ENCODE assay signal across 2 fruit fly cellular contexts in the genomic region with DNA sequence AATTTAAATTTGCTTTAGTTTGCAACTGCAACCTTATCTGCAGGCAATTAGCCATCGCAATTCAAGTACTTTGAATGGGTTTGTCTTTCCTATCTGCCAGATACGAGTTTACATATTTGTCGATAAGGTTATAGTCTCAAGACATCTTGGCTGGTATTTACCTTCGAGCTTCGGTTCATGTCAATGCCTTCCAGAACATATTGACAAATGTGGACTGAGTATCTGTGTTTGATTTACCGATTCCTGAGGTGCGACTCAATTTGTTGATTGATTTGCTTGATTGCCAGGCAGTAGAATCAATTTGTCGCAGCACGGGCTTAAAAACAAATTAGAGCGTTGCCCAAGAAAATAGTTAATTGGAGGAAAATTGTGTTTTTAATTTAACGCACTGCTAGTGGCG.
TF ChIP-seq lines count a peak whose summit lies in the region.

No protein-coding gene starts in this region.

TF ChIP-seq in whole organism, adult, 20 proteins besides CTCF, POLR2A, EP300 and RAD21 (continued from another document):
- TF ChIP-seq Crg-1 (GFP tag; optimal IDR thresholded peaks at IDR 0.05; lab: Kevin White, UChicago) (peak; percentile 36), bab1 (GFP tag; optimal IDR thresholded peaks at IDR 0.05; lab: Kevin White, UChicago) (no peak)

TF ChIP-seq in whole organism, embryonic, 481 proteins besides CTCF, POLR2A, EP300 and RAD21 (continued from another document and continues in another):
- TF ChIP-seq trem (tag; optimal IDR thresholded peaks at IDR 0.05; lab: Kevin White, UChicago) (no peak), CG18619 (GFP tag; optimal IDR thresholded peaks at IDR 0.05; lab: Kevin White, UChicago) (peak; percentile 10), CG5180 (GFP tag; optimal IDR thresholded peaks at IDR 0.05; lab: Kevin White, UChicago) (peak; percentile 28), Atf3 (GFP tag; optimal IDR thresholded peaks at IDR 0.05; lab: Kevin White, UChicago) (no peak), CG42726 (GFP tag; IDR thresholded peaks at IDR 0.05; lab: Robert Waterston, UW; ENCODE audit: partially characterized antibody) (no peak), CG14014 (GFP tag; IDR thresholded peaks at IDR 0.05; lab: Robert Waterston, UW) (peak; percentile 31; the same call in 1 of the 2 replicates), CG1602 (GFP tag; optimal IDR thresholded peaks at IDR 0.05; lab: Kevin White, UChicago) (peak; percentile 33), CG4707 (GFP tag; optimal IDR thresholded peaks at IDR 0.05; lab: Kevin White, UChicago) (peak; percentile 53), CG8359 (GFP tag; optimal IDR thresholded peaks at IDR 0.05; lab: Kevin White, UChicago; ENCODE audit: borderline replicate concordance) (peak; percentile 33), CG14710 (tag; optimal IDR thresholded peaks at IDR 0.05; lab: Kevin White, UChicago) (peak; percentile 49), Fer1 (GFP tag; optimal IDR thresholded peaks at IDR 0.05; lab: Kevin White, UChicago) (no peak), gcm (GFP tag; optimal IDR thresholded peaks at IDR 0.05; lab: Kevin White, UChicago) (peak; percentile 21), fd102C (GFP tag; optimal IDR thresholded peaks at IDR 0.05; lab: Kevin White, UChicago) (peak; percentile 21), Trl (optimal IDR thresholded peaks at IDR 0.05; lab: Kevin White, UChicago) (no peak), Trl (GFP tag; optimal IDR thresholded peaks at IDR 0.05; lab: Kevin White, UChicago) (peak; percentile 21), CG9817 (tag; optimal IDR thresholded peaks at IDR 0.05; lab: Kevin White, UChicago) (no peak), onecut (GFP tag; IDR thresholded peaks at IDR 0.05; lab: Robert Waterston, UW) (peak; percentile 31; the same call in 1 of the 2 replicates), Xrp1 (GFP tag; IDR thresholded peaks at IDR 0.05; lab: Robert Waterston, UW) (peak; percentile 79), Sry-β (GFP tag; optimal IDR thresholded peaks at IDR 0.05; lab: Kevin White, UChicago) (peak; percentile 10), CG4820 (GFP tag; optimal IDR thresholded peaks at IDR 0.05; lab: Kevin White, UChicago) (no peak), CG18262 (tag; optimal IDR thresholded peaks at IDR 0.05; lab: Kevin White, UChicago) (peak; percentile 33), CG11398 (GFP tag; optimal IDR thresholded peaks at IDR 0.05; lab: Kevin White, UChicago) (peak; percentile 31), CG6254 (GFP tag; optimal IDR thresholded peaks at IDR 0.05; lab: Kevin White, UChicago) (peak; percentile 7), Asciz (GFP tag; optimal IDR thresholded peaks at IDR 0.05; lab: Kevin White, UChicago) (peak; percentile 22), CG17359 (tag; optimal IDR thresholded peaks at IDR 0.05; lab: Kevin White, UChicago) (peak; percentile 20), hkb (optimal IDR thresholded peaks at IDR 0.05; lab: Kevin White, UChicago) (no peak), hkb (GFP tag; IDR thresholded peaks at IDR 0.05; lab: Robert Waterston, UW) (0 out of 2 replicates have a peak, but pooled peaks have one; percentile 25), Awh (GFP tag; IDR thresholded peaks at IDR 0.05; lab: Robert Waterston, UW) (0 out of 2 replicates have a peak, but pooled peaks have one; percentile 25), CG11723 (GFP tag; optimal IDR thresholded peaks at IDR 0.05; lab: Kevin White, UChicago) (no peak), z (GFP tag; IDR thresholded peaks at IDR 0.05; lab: Robert Waterston, UW) (0 out of 3 replicates have a peak, but pooled peaks have one; percentile 39), CG10321 (GFP tag; IDR thresholded peaks at IDR 0.05; lab: Robert Waterston, UW) (peak; percentile 42; the same call in 1 of the 2 replicates), CG10462 (GFP tag; optimal IDR thresholded peaks at IDR 0.05; lab: Kevin White, UChicago) (no peak), NC2β (GFP tag; optimal IDR thresholded peaks at IDR 0.05; lab: Kevin White, UChicago) (peak; percentile 11), CG3847 (GFP tag; IDR thresholded peaks at IDR 0.05; lab: Robert Waterston, UW) (0 out of 2 replicates have a peak, but pooled peaks have one; percentile 17), ken (GFP tag; IDR thresholded peaks at IDR 0.05; lab: Robert Waterston, UW) (0 out of 3 replicates have a peak, but pooled peaks have one; percentile 23), sob (GFP tag; IDR thresholded peaks at IDR 0.05; lab: Robert Waterston, UW) (peak; percentile 58; the same call in 1 of the 2 replicates), sna (GFP tag; IDR thresholded peaks at IDR 0.05; lab: Robert Waterston, UW; ENCODE audit: partially characterized antibody) (no peak), tio (GFP tag; optimal IDR thresholded peaks at IDR 0.05; lab: Kevin White, UChicago) (peak; percentile 14), H2.0 (GFP tag; IDR thresholded peaks at IDR 0.05; lab: Robert Waterston, UW) (no peak), grn (GFP tag; optimal IDR thresholded peaks at IDR 0.05; lab: Kevin White, UChicago) (peak; percentile 87), Hr39 (optimal IDR thresholded peaks at IDR 0.05; lab: Kevin White, UChicago) (no peak), ranshi (GFP tag; IDR thresholded peaks at IDR 0.05; lab: Robert Waterston, UW) (peak; percentile 49; the same call in 1 of the 2 replicates), chm (GFP tag; IDR thresholded peaks at IDR 0.05; lab: Robert Waterston, UW) (peak; percentile 66; the same call in 1 of the 2 replicates), CG12219 (GFP tag; optimal IDR thresholded peaks at IDR 0.05; lab: Kevin White, UChicago) (peak; percentile 27), danr (GFP tag; IDR thresholded peaks at IDR 0.05; lab: Robert Waterston, UW) (no peak), CG12104 (GFP tag; optimal IDR thresholded peaks at IDR 0.05; lab: Kevin White, UChicago) (no peak), Blimp-1 (GFP tag; optimal IDR thresholded peaks at IDR 0.05; lab: Kevin White, UChicago) (peak; percentile 34), MTF-1 (GFP tag; optimal IDR thresholded peaks at IDR 0.05; lab: Kevin White, UChicago; ENCODE audit: borderline replicate concordance) (peak; percentile 60), pros (GFP tag; optimal IDR thresholded peaks at IDR 0.05; lab: Kevin White, UChicago) (peak; percentile 64), gt (GFP tag; IDR thresholded peaks at IDR 0.05; lab: Robert Waterston, UW) (no peak), peb (GFP tag; IDR thresholded peaks at IDR 0.05; lab: Robert Waterston, UW) (0 out of 2 replicates have a peak, but pooled peaks have one; percentile 10), Poxn (GFP tag; IDR thresholded peaks at IDR 0.05; lab: Robert Waterston, UW) (no peak), tna (GFP tag; IDR thresholded peaks at IDR 0.05; lab: Robert Waterston, UW; ENCODE audit: partially characterized antibody) (no peak), phol (tag; optimal IDR thresholded peaks at IDR 0.05; lab: Kevin White, UChicago) (no peak), CG8281 (tag; optimal IDR thresholded peaks at IDR 0.05; lab: Kevin White, UChicago) (peak; percentile 17), Nf-YB (GFP tag; optimal IDR thresholded peaks at IDR 0.05; lab: Kevin White, UChicago) (no peak), ind (GFP tag; optimal IDR thresholded peaks at IDR 0.05; lab: Kevin White, UChicago) (no peak), CG2875 (GFP tag; optimal IDR thresholded peaks at IDR 0.05; lab: Kevin White, UChicago) (peak; percentile 51), seq (GFP tag; IDR thresholded peaks at IDR 0.05; lab: Robert Waterston, UW) (peak; percentile 41; the same call in 1 of the 2 replicates), Side (GFP tag; optimal IDR thresholded peaks at IDR 0.05; lab: Kevin White, UChicago) (peak; percentile 4), HLHmδ (GFP tag; optimal IDR thresholded peaks at IDR 0.05; lab: Kevin White, UChicago) (peak; percentile 85), CG8290 (GFP tag; optimal IDR thresholded peaks at IDR 0.05; lab: Kevin White, UChicago) (peak; percentile 20), CG8290 (tag; optimal IDR thresholded peaks at IDR 0.05; lab: Kevin White, UChicago) (peak; percentile 59 to 61), Sox100B (GFP tag; optimal IDR thresholded peaks at IDR 0.05; lab: Kevin White, UChicago) (peak; percentile 4), abd-A (tag; optimal IDR thresholded peaks at IDR 0.05; lab: Kevin White, UChicago) (no peak), ci (GFP tag; IDR thresholded peaks at IDR 0.05; lab: Robert Waterston, UW) (peak; percentile 38; the same call in 1 of the 3 replicates), kay (GFP tag; optimal IDR thresholded peaks at IDR 0.05; lab: Kevin White, UChicago) (peak; percentile 16), jumu (GFP tag; optimal IDR thresholded peaks at IDR 0.05; lab: Kevin White, UChicago) (no peak), CG12391 (tag; optimal IDR thresholded peaks at IDR 0.05; lab: Kevin White, UChicago) (peak; percentile 5), CG14050 (GFP tag; IDR thresholded peaks at IDR 0.05; lab: Robert Waterston, UW) (no peak), CG10209 (GFP tag; optimal IDR thresholded peaks at IDR 0.05; lab: Kevin White, UChicago) (peak; percentile 62), org-1 (GFP tag; optimal IDR thresholded peaks at IDR 0.05; lab: Kevin White, UChicago) (peak; percentile 41), CG8478 (optimal IDR thresholded peaks at IDR 0.05; lab: Kevin White, UChicago) (no peak), Rfx (GFP tag; IDR thresholded peaks at IDR 0.05; lab: Robert Waterston, UW) (peak; percentile 52; the same call in 1 of the 2 replicates), CG1529 (GFP tag; optimal IDR thresholded peaks at IDR 0.05; lab: Kevin White, UChicago) (peak; percentile 25), CG4328 (GFP tag; optimal IDR thresholded peaks at IDR 0.05; lab: Kevin White, UChicago) (no peak), salm (tag; optimal IDR thresholded peaks at IDR 0.05; lab: Kevin White, UChicago) (peak; percentile 22), twi (tag; optimal IDR thresholded peaks at IDR 0.05; lab: Kevin White, UChicago) (peak; percentile 27), kni (GFP tag; optimal IDR thresholded peaks at IDR 0.05; lab: Kevin White, UChicago) (peak; percentile 17), CG17568 (GFP tag; optimal IDR thresholded peaks at IDR 0.05; lab: Kevin White, UChicago) (peak; percentile 56), CG6813 (GFP tag; optimal IDR thresholded peaks at IDR 0.05; lab: Kevin White, UChicago) (peak; percentile 65), zfh1 (GFP tag; IDR thresholded peaks at IDR 0.05; lab: Robert Waterston, UW) (peak; percentile 67), Fer2 (tag; optimal IDR thresholded peaks at IDR 0.05; lab: Kevin White, UChicago) (no peak), Med (GFP tag; lab: Kevin White, UChicago) (peak; percentile 80), dm (GFP tag; optimal IDR thresholded peaks at IDR 0.05; lab: Kevin White, UChicago) (no peak), her (GFP tag; optimal IDR thresholded peaks at IDR 0.05; lab: Kevin White, UChicago) (no peak), ara (GFP tag; IDR thresholded peaks at IDR 0.05; lab: Robert Waterston, UW) (peak; percentile 66), CrebB (tag; optimal IDR thresholded peaks at IDR 0.05; lab: Kevin White, UChicago) (peak; percentile 52), CG12769 (tag; optimal IDR thresholded peaks at IDR 0.05; lab: Kevin White, UChicago) (peak; percentile 0), Lim3 (GFP tag; IDR thresholded peaks at IDR 0.05; lab: Robert Waterston, UW) (peak; percentile 18; the same call in 1 of the 2 replicates), Kr (GFP tag; optimal IDR thresholded peaks at IDR 0.05; lab: Kevin White, UChicago) (peak; percentile 44), CG13424 (tag; optimal IDR thresholded peaks at IDR 0.05; lab: Kevin White, UChicago) (peak; percentile 25), ATbp (GFP tag; optimal IDR thresholded peaks at IDR 0.05; lab: Kevin White, UChicago) (peak; percentile 33), caup (GFP tag; optimal IDR thresholded peaks at IDR 0.05; lab: Kevin White, UChicago; ENCODE audit: severe bottlenecking) (peak; percentile 75), CG11696 (GFP tag; IDR thresholded peaks at IDR 0.05; lab: Robert Waterston, UW) (no peak), CG33213 (GFP tag; optimal IDR thresholded peaks at IDR 0.05; lab: Kevin White, UChicago) (peak; percentile 6), odd (GFP tag; optimal IDR thresholded peaks at IDR 0.05; lab: Kevin White, UChicago) (peak; percentile 36), CG4424 (GFP tag; optimal IDR thresholded peaks at IDR 0.05; lab: Kevin White, UChicago) (no peak), exex (tag; optimal IDR thresholded peaks at IDR 0.05; lab: Kevin White, UChicago) (peak; percentile 36), Meics (GFP tag; optimal IDR thresholded peaks at IDR 0.05; lab: Kevin White, UChicago) (peak; percentile 24), Vsx1 (GFP tag; optimal IDR thresholded peaks at IDR 0.05; lab: Kevin White, UChicago) (peak; percentile 58), unpg (GFP tag; optimal IDR thresholded peaks at IDR 0.05; lab: Kevin White, UChicago) (peak; percentile 43), fd64A (GFP tag; optimal IDR thresholded peaks at IDR 0.05; lab: Kevin White, UChicago) (peak; percentile 58), HLH3B (GFP tag; IDR thresholded peaks at IDR 0.05; lab: Robert Waterston, UW) (no peak; the same call in 1 of the 2 replicates), CG1603 (tag; optimal IDR thresholded peaks at IDR 0.05; lab: Kevin White, UChicago) (peak; percentile 64), CG12236 (GFP tag; optimal IDR thresholded peaks at IDR 0.05; lab: Kevin White, UChicago) (peak; percentile 6), sens (GFP tag; lab: Kevin White, UChicago) (peak; percentile 84), lab (GFP tag; optimal IDR thresholded peaks at IDR 0.05; lab: Kevin White, UChicago) (peak; percentile 79), CG10431 (GFP tag; optimal IDR thresholded peaks at IDR 0.05; lab: Kevin White, UChicago) (no peak), nau (GFP tag; optimal IDR thresholded peaks at IDR 0.05; lab: Kevin White, UChicago) (peak; percentile 41), CG8089 (GFP tag; optimal IDR thresholded peaks at IDR 0.05; lab: Kevin White, UChicago) (peak; percentile 11), CG13123 (GFP tag; optimal IDR thresholded peaks at IDR 0.05; lab: Kevin White, UChicago) (peak; percentile 28), CG15696 (tag; optimal IDR thresholded peaks at IDR 0.05; lab: Kevin White, UChicago) (peak; percentile 82), CG31441 (GFP tag; IDR thresholded peaks at IDR 0.05; lab: Robert Waterston, UW) (0 out of 2 replicates have a peak, but pooled peaks have one; percentile 17), row (GFP tag; IDR thresholded peaks at IDR 0.05; lab: Robert Waterston, UW) (no peak), Spps (tag; optimal IDR thresholded peaks at IDR 0.05; lab: Kevin White, UChicago) (peak; percentile 7), cg (GFP tag; optimal IDR thresholded peaks at IDR 0.05; lab: Kevin White, UChicago) (no peak), sc (optimal IDR thresholded peaks at IDR 0.05; lab: Kevin White, UChicago) (no peak), sc (GFP tag; optimal IDR thresholded peaks at IDR 0.05; lab: Kevin White, UChicago) (peak; percentile 23), CHES-1-like (GFP tag; optimal IDR thresholded peaks at IDR 0.05; lab: Kevin White, UChicago) (peak; percentile 22), HmgZ (tag; optimal IDR thresholded peaks at IDR 0.05; lab: Kevin White, UChicago) (peak; percentile 30), fd3F (GFP tag; optimal IDR thresholded peaks at IDR 0.05; lab: Kevin White, UChicago) (peak; percentile 10)
